Worm (Caenorhabditis elegans) whole organism, L3 larva: ENCODE measurements around the gene F21A3.11.
A peak's percentile ranks its signal among the peaks of the same experiment; 100 is the strongest.

Experiments used
- R02D3.7 ChIP-seq: fragments of 150-350 bp; optimal IDR thresholded peaks from 2 replicates; lab custom pipeline; 2014; ENCODE audit warnings: missing biosample characterization, missing genetic modification characterization
- ZK546.5 ChIP-seq: sonication (generic microtip); optimal IDR thresholded peaks from 2 replicates; lab custom pipeline; 2017; ENCODE audit warnings: missing biosample characterization, missing genetic modification characterization
- ceh-16 ChIP-seq: sonication (generic microtip); optimal IDR thresholded peaks from 2 replicates; lab custom pipeline; 2017; ENCODE audit warnings: missing biosample characterization, missing genetic modification characterization
- ceh-28 ChIP-seq: fragments of 150-350 bp; optimal IDR thresholded peaks from 2 replicates; lab custom pipeline; 2014; ENCODE audit warnings: missing biosample characterization, missing genetic modification reagents, missing genetic modification characterization
- elt-1 ChIP-seq: fragments of 150-350 bp; optimal IDR thresholded peaks from 2 replicates; lab custom pipeline; 2014; ENCODE audit warnings: missing biosample characterization, missing genetic modification characterization
- elt-2 ChIP-seq: sonication (generic microtip); optimal IDR thresholded peaks from 2 replicates; lab custom pipeline; 2016; ENCODE audit warnings: missing genetic modification reagents, mild to moderate bottlenecking, missing genetic modification characterization, missing compliant biosample characterization
- elt-3 ChIP-seq, 3 experiments: fragments of 150-350 bp in 1 of 3; sonication (generic microtip) in 2 of 3; optimal IDR thresholded peaks; 2 replicates in 2 of 3; 4 replicates in 1 of 3; lab custom pipeline; 2014 to 2017; ENCODE audit warnings: missing biosample characterization in 3 of 3, missing genetic modification characterization in 3 of 3
- fkh-10 ChIP-seq: sonication (generic microtip); optimal IDR thresholded peaks from 2 replicates; lab custom pipeline; 2017; ENCODE audit warnings: missing biosample characterization, missing genetic modification reagents, missing genetic modification characterization
- fkh-2 ChIP-seq: fragments of 150-350 bp; optimal IDR thresholded peaks from 2 replicates; lab custom pipeline; 2014; ENCODE audit warnings: missing biosample characterization, missing genetic modification reagents, missing genetic modification characterization
- fos-1 ChIP-seq: fragments of 150-350 bp; optimal IDR thresholded peaks from 2 replicates; lab custom pipeline; 2014; ENCODE audit warnings: missing biosample characterization, missing genetic modification characterization
- jun-1 ChIP-seq: fragments of 150-350 bp; optimal IDR thresholded peaks from 2 replicates; lab custom pipeline; 2014; ENCODE audit warnings: missing biosample characterization, missing genetic modification reagents, missing genetic modification characterization
- lin-15B ChIP-seq: fragments of 150-350 bp; optimal IDR thresholded peaks from 2 replicates; lab custom pipeline; 2014; ENCODE audit warnings: missing biosample characterization, missing genetic modification characterization
- lin-39 ChIP-seq: fragments of 150-350 bp; optimal IDR thresholded peaks from 2 replicates; lab custom pipeline; 2018; ENCODE audit warnings: missing biosample characterization, missing genetic modification reagents, missing genetic modification characterization
- lsy-12 ChIP-seq: sonication (generic microtip); optimal IDR thresholded peaks from 2 replicates; lab custom pipeline; 2016; ENCODE audit warnings: mild to moderate bottlenecking, missing genetic modification characterization, missing compliant biosample characterization
- mml-1 ChIP-seq: fragments of 150-350 bp; sonication (generic microtip); optimal IDR thresholded peaks from 3 replicates; lab custom pipeline; 2014; ENCODE audit warnings: missing biosample characterization, missing genetic modification characterization
- nfya-1 ChIP-seq: sonication (generic microtip); optimal IDR thresholded peaks from 2 replicates; lab custom pipeline; 2017; ENCODE audit warnings: missing genetic modification characterization, mild to moderate bottlenecking, missing compliant biosample characterization, antibody characterized with exemption, moderate library complexity; ENCODE audit not compliant: insufficient read depth
- nhr-11 ChIP-seq: fragments of 150-350 bp; optimal IDR thresholded peaks from 2 replicates; lab custom pipeline; 2014; ENCODE audit warnings: missing biosample characterization, missing genetic modification characterization
- nhr-12 ChIP-seq: fragments of 150-350 bp; optimal IDR thresholded peaks from 2 replicates; lab custom pipeline; 2014; ENCODE audit warnings: missing biosample characterization, missing genetic modification characterization
- nhr-237 ChIP-seq: fragments of 150-350 bp; optimal IDR thresholded peaks from 2 replicates; lab custom pipeline; 2014; ENCODE audit warnings: missing biosample characterization, missing genetic modification characterization
- nhr-25 ChIP-seq: sonication (generic microtip); optimal IDR thresholded peaks from 2 replicates; lab custom pipeline; 2017; ENCODE audit warnings: missing biosample characterization, missing genetic modification characterization
- nhr-43 ChIP-seq: sonication (generic microtip); optimal IDR thresholded peaks from 2 replicates; lab custom pipeline; 2016; ENCODE audit warnings: mild to moderate bottlenecking, missing genetic modification characterization, missing compliant biosample characterization; ENCODE audit not compliant: poor library complexity, severe bottlenecking
- nhr-67 ChIP-seq: fragments of 150-350 bp; optimal IDR thresholded peaks from 2 replicates; lab custom pipeline; 2014; ENCODE audit warnings: missing biosample characterization, missing genetic modification characterization
- nhr-76 ChIP-seq: fragments of 150-350 bp; sonication (generic microtip); optimal IDR thresholded peaks from 5 replicates; lab custom pipeline; 2014; ENCODE audit warnings: missing biosample characterization, missing genetic modification characterization
- sea-2 ChIP-seq: fragments of 150-350 bp; sonication (generic microtip); optimal IDR thresholded peaks from 4 replicates; lab custom pipeline; 2014; ENCODE audit warnings: missing biosample characterization, missing genetic modification reagents, missing genetic modification characterization
- skn-1 ChIP-seq: fragments of 150-350 bp; optimal IDR thresholded peaks from 2 replicates; lab custom pipeline; 2014; ENCODE audit warnings: missing biosample characterization, missing genetic modification characterization
- snpc-4 ChIP-seq: fragments of 150-350 bp; optimal IDR thresholded peaks from 2 replicates; lab custom pipeline; 2014; ENCODE audit warnings: missing biosample characterization, missing genetic modification characterization
- tbx-2 ChIP-seq: sonication (generic microtip); optimal IDR thresholded peaks from 2 replicates; lab custom pipeline; 2016; ENCODE audit warnings: mild to moderate bottlenecking, missing genetic modification characterization, missing compliant biosample characterization
- unc-39 ChIP-seq: sonication (generic microtip); optimal IDR thresholded peaks from 4 replicates; lab custom pipeline; 2017; ENCODE audit warnings: missing biosample characterization, missing genetic modification characterization
- unc-62 ChIP-seq: fragments of 150-350 bp; sonication (generic microtip); optimal IDR thresholded peaks from 4 replicates; lab custom pipeline; 2014; ENCODE audit warnings: missing biosample characterization, missing genetic modification reagents, missing genetic modification characterization
- zag-1 ChIP-seq: fragments of 150-350 bp; optimal IDR thresholded peaks from 2 replicates; lab custom pipeline; 2014; ENCODE audit warnings: missing biosample characterization, missing genetic modification characterization
- ztf-11 ChIP-seq: fragments of 150-350 bp; optimal IDR thresholded peaks from 2 replicates; lab custom pipeline; 2014; ENCODE audit warnings: missing biosample characterization, missing genetic modification characterization
- ztf-4 ChIP-seq: fragments of 150-350 bp; optimal IDR thresholded peaks from 2 replicates; lab custom pipeline; 2014; ENCODE audit warnings: missing biosample characterization, missing genetic modification characterization

F21A3.11 gene

ce11 chrV:15529069-15529468, 3.9 kb downstream of the F21A3.11 start, which contains the start of gene srh-276:
Gene srh-276, plus strand, starts transcription at chrV:15529369.
- no peak for TF ChIP-seq unc-62 (GFP tag; lab: Kevin White, UChicago)
- no peak for TF ChIP-seq mml-1 (tag; lab: Kevin White, UChicago)
- no peak for TF ChIP-seq elt-2
- no peak for TF ChIP-seq nhr-237 (tag; lab: Kevin White, UChicago)
- TF ChIP-seq nhr-76: no peak
- TF ChIP-seq R02D3.7 (tag; lab: Kevin White, UChicago): no peak
- TF ChIP-seq, all 47 proteins: peak for 0

- TF ChIP-seq ceh-28 (no peak), ZK546.5 (no peak), zag-1 (no peak), jun-1 (tag; lab: Kevin White, UChicago) (no peak), nhr-11 (tag; lab: Kevin White, UChicago) (no peak)
Measured at ce11 chrV:15521920-15522319, 11.1 kb downstream of the F21A3.11 start, which contains the start of gene lgc-31. Gene lgc-31, minus strand, starts transcription at chrV:15522020.

- no peak for TF ChIP-seq nfya-1 (tag; lab: Kevin White, UChicago)
- TF ChIP-seq ztf-4 (tag; lab: Kevin White, UChicago): no peak
- no peak for TF ChIP-seq lsy-12 (tag; lab: Kevin White, UChicago)
- TF ChIP-seq elt-3 (tag; optimal IDR thresholded peaks at IDR 0.05; lab: Kevin White, UChicago): no peak
- TF ChIP-seq lin-39 (tag; lab: Kevin White, UChicago): peak; percentile 11
- TF ChIP-seq ztf-11 (tag; lab: Kevin White, UChicago): no peak
Measured at ce11 chrV:15520398-15520797, 12.6 kb downstream of the F21A3.11 start.

ce11 chrV:15519845-15520244, 13.2 kb downstream of the F21A3.11 start:
- TF ChIP-seq nhr-25 (tag; lab: Kevin White, UChicago) (no peak), elt-1 (tag; lab: Kevin White, UChicago) (no peak), nhr-11 (tag; lab: Kevin White, UChicago) (no peak), fos-1 (tag; lab: Kevin White, UChicago) (no peak), nhr-237 (tag; lab: Kevin White, UChicago) (no peak), nhr-43 (no peak), lsy-12 (tag; lab: Kevin White, UChicago) (no peak), nfya-1 (tag; lab: Kevin White, UChicago) (no peak), snpc-4 (no peak), skn-1 (tag; lab: Kevin White, UChicago) (no peak), ztf-11 (tag; lab: Kevin White, UChicago) (no peak), unc-39 (no peak), unc-62 (GFP tag; lab: Kevin White, UChicago) (no peak), tbx-2 (tag; lab: Kevin White, UChicago) (no peak), ztf-4 (tag; lab: Kevin White, UChicago) (no peak), nhr-12 (tag; lab: Kevin White, UChicago) (no peak), sea-2 (GFP tag; lab: Kevin White, UChicago) (no peak), lin-15B (tag; lab: Kevin White, UChicago) (no peak)

ce11 chrV:15517413-15517812, 15.6 kb downstream of the F21A3.11 start, which contains the start of gene F21A3.3:
Gene F21A3.3, plus strand, starts transcription at chrV:15517713.
- TF ChIP-seq fkh-10 (GFP tag; lab: Kevin White, UChicago) (no peak), fkh-2 (no peak), fos-1 (tag; lab: Kevin White, UChicago) (no peak), R02D3.7 (tag; lab: Kevin White, UChicago) (no peak), elt-1 (tag; lab: Kevin White, UChicago) (no peak), tbx-2 (tag; lab: Kevin White, UChicago) (no peak), ztf-11 (tag; lab: Kevin White, UChicago) (no peak), lin-15B (tag; lab: Kevin White, UChicago) (no peak), elt-3 (tag; optimal IDR thresholded peaks at IDR 0.05; lab: Kevin White, UChicago) (no peak), ztf-4 (tag; lab: Kevin White, UChicago) (no peak), unc-39 (no peak), ceh-16 (no peak), nhr-67 (no peak)
